Fruit fly (Drosophila melanogaster): ENCODE measurements around the gene rdhB.

DNA sequence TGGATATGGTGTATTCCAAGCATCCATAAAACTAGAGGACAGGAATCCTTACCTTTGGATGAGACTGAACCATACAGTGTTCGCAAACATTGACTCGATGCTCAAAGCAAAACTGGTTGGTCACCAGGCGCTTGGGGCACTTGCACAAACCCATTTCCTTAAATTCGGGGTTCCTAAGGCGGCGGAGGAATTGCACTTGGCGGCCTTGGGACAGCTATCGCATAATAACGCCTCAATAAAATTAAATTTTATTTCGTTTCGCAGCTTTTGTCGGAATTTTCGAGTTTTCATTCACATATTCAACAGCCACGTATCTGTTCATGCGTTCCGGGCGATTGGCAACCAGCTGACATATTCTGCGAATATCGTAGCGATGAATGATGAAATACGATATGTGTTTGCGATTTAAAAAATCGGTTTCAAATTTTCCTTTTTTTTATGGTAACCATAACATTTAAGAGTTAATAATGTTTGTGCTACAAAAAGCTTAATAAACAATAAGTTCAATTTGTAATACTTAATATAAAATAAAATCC is 14.2 kb downstream of the rdhB start, which contains the start of gene CG5382:
- TF ChIP-seq CG12605 (GFP tag; IDR thresholded peaks at IDR 0.05): no peak
- no peak for TF ChIP-seq Pif1A (GFP tag; optimal IDR thresholded peaks at IDR 0.05)
- no peak for TF ChIP-seq CG8301 (tag; optimal IDR thresholded peaks at IDR 0.05)
- no peak for TF ChIP-seq CG32121 (GFP tag; IDR thresholded peaks at IDR 0.05)
- no peak for TF ChIP-seq CG17806 (tag; optimal IDR thresholded peaks at IDR 0.05)
- TF ChIP-seq Snoo (tag; optimal IDR thresholded peaks at IDR 0.05): no peak
- TF ChIP-seq gl (tag; optimal IDR thresholded peaks at IDR 0.05): no peak
- no peak for TF ChIP-seq CG8159 (tag; optimal IDR thresholded peaks at IDR 0.05)
- no peak for TF ChIP-seq CG9948 (tag; optimal IDR thresholded peaks at IDR 0.05)
- no peak for TF ChIP-seq D1 (tag; optimal IDR thresholded peaks at IDR 0.05)
- TF ChIP-seq CG14655 (GFP tag; optimal IDR thresholded peaks at IDR 0.05): no peak
- no peak for TF ChIP-seq CG10348 (GFP tag; IDR thresholded peaks at IDR 0.05)
